Worm (Caenorhabditis elegans): ENCODE results near the gene vms-1.

DNA sequence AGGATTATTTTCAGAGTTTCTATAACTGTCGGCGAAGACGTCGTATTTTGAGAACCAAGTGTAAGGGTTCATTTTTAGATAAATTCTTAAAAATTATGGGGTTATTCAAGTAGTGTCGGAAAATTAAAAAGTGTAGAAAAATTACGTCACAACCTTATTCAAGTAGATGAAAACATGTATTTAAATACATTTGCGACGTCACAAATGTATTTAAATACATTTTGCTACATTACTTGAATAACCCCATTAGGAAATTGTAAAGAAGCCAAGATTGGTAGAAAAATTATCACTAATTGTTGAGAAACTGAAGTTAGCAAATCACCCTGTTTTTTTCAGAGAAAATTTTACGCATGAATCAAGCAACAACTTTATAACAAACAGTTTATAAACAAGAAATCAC, 40.9 kb downstream of the vms-1 start:
- TF ChIP-seq dao-5 (tag; optimal IDR thresholded peaks at IDR 0.05): no peak
- no peak for TF ChIP-seq him-1 (tag; optimal IDR thresholded peaks at IDR 0.05)
